Worm (Caenorhabditis elegans): ENCODE results near the gene txt-13.

The txt-13 gene

DNA sequence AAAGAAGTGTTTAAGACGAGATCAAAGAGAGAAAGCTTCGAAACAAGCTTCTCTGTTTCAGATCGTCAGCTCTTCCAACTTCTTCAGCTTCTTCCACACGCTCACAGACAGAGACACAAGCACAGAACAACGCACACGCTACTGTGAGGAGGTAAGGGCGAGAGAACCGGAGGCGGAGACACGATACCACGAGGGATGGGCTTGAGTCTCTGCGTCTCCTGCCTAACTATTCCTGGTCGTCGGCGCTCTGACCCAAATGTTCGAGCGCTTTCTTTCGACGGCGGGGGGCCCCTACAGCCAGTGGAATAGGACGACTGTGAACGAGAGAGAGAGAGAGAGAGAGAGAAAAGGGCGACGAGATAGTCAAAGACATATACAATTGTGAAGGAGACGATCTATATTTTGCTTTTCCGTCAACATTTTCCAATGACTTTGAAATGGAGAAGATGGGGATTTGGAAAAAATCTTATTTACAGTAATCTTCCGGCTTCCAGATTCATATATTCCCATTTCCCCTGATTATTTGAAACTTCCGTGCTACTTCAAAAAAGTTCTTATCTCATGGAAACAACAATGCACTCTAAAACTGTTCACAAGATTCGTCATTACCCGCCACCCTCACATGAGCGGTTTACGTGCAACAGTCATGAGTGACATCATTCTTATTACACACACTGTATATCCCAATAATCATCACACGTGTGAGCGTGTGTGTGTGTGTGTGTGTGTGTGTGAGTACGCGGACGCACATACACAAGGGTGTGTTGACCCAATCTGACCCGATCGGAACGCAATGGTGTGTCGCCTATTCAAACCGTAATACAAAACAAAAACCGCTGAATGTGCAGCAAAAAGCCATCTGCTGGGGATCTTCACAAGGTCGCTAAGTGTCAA, 21.4 kb upstream of the txt-13 start (continued):
- TF ChIP-seq lin-14 (GFP tag; optimal IDR thresholded peaks at IDR 0.05) (peak; percentile 96), hlh-17 (GFP tag; optimal IDR thresholded peaks at IDR 0.05; ENCODE audit: borderline replicate concordance) (no peak), ceh-88 (GFP tag; IDR thresholded peaks at IDR 0.05) (peak; percentile 64), sup-37 (GFP tag; optimal IDR thresholded peaks at IDR 0.05) (peak; percentile 5), nhr-237 (tag; optimal IDR thresholded peaks at IDR 0.05) (peak; percentile 48), mab-9 (GFP tag; IDR thresholded peaks at IDR 0.05) (peak; percentile 66), fos-1 (tag; optimal IDR thresholded peaks at IDR 0.05) (peak; percentile 50), ceh-63 (GFP tag; optimal IDR thresholded peaks at IDR 0.05) (no peak), fkh-4 (tag; optimal IDR thresholded peaks at IDR 0.05; ENCODE audit: borderline replicate concordance) (no peak), swsn-7 (tag; optimal IDR thresholded peaks at IDR 0.05) (peak; percentile 90), fkh-8 (tag; optimal IDR thresholded peaks at IDR 0.05) (peak; percentile 95), tbx-2 (tag; optimal IDR thresholded peaks at IDR 0.05) (peak; percentile 83), elt-3 (tag; optimal IDR thresholded peaks at IDR 0.05) (peak in 4 of 6 experiments; percentile 17 to 64 (median 50)), alr-1 (tag; optimal IDR thresholded peaks at IDR 0.05; ENCODE audit: borderline replicate concordance) (no peak), ces-1 (GFP tag; optimal IDR thresholded peaks at IDR 0.05) (no peak), mep-1 (tag; optimal IDR thresholded peaks at IDR 0.05) (peak; percentile 48), mdl-1 (tag; optimal IDR thresholded peaks at IDR 0.05) (peak; percentile 85 to 95), aly-2 (tag; optimal IDR thresholded peaks at IDR 0.05) (peak; percentile 16), F16B12.6 (tag; optimal IDR thresholded peaks at IDR 0.05) (peak; percentile 29), ceh-8 (GFP tag; optimal IDR thresholded peaks at IDR 0.05) (peak; percentile 15), unc-62 (GFP tag; optimal IDR thresholded peaks at IDR 0.05) (no peak), efl-1 (optimal IDR thresholded peaks at IDR 0.05) (peak; percentile 71 to 82), efl-1 (GFP tag; optimal IDR thresholded peaks at IDR 0.05 in 1 of 2) (peak; percentile 44 to 92), nhr-12 (tag; optimal IDR thresholded peaks at IDR 0.05) (no peak), blmp-1 (tag; optimal IDR thresholded peaks at IDR 0.05) (peak; percentile 46), lin-35 (GFP tag; optimal IDR thresholded peaks at IDR 0.05) (peak; percentile 72 to 77), nhr-11 (tag; optimal IDR thresholded peaks at IDR 0.05) (peak; percentile 80), grh-1 (GFP tag; IDR thresholded peaks at IDR 0.05) (peak; percentile 39), fkh-10 (GFP tag; optimal IDR thresholded peaks at IDR 0.05) (peak; percentile 89), tlp-1 (tag; optimal IDR thresholded peaks at IDR 0.05) (no peak), hpl-2 (GFP tag; optimal IDR thresholded peaks at IDR 0.05) (no peak), sptf-1 (tag; optimal IDR thresholded peaks at IDR 0.05) (no peak), nhr-76 (tag; optimal IDR thresholded peaks at IDR 0.05) (no peak), ets-5 (GFP tag; IDR thresholded peaks at IDR 0.05) (0 out of 2 replicates have a peak, but pooled peaks have one; percentile 5), unc-86 (tag; optimal IDR thresholded peaks at IDR 0.05) (peak; percentile 90), xbp-1 (tag; optimal IDR thresholded peaks at IDR 0.05) (peak; percentile 78), ceh-82 (tag; optimal IDR thresholded peaks at IDR 0.05) (peak; percentile 85 to 95 (median 94)), snu-23 (GFP tag; optimal IDR thresholded peaks at IDR 0.05) (peak; percentile 94), lin-39 (tag; optimal IDR thresholded peaks at IDR 0.05) (no peak), elt-2 (tag; optimal IDR thresholded peaks at IDR 0.05) (peak; percentile 47)

DNA sequence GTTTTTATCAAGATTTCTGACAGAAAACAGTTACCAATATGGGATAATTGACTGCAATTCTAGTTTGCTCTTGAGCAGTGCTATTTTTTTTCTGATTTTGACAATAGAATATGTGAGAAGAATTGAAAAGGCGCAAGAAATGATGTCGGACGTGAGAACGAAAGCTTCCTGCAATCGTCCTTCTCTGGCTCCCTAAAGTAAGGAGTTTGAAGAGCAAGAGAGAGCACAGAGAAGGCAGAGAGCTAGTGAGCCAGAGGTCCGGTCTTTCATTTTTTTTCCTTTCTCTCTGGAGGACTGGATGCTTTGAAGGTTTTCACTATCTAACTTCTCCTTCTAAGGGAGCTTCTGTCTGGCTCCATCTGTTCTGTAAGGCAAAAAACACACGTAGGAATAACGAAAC, 20.2 kb upstream of the txt-13 start:
- TF ChIP-seq C34B4.2 (tag; optimal IDR thresholded peaks at IDR 0.05) (no peak), unc-86 (tag; optimal IDR thresholded peaks at IDR 0.05) (peak; percentile 4), C04F5.9 (tag; optimal IDR thresholded peaks at IDR 0.05) (no peak), xbp-1 (tag; optimal IDR thresholded peaks at IDR 0.05) (no peak), ceh-88 (GFP tag; IDR thresholded peaks at IDR 0.05) (no peak), nhr-85 (tag) (peak; percentile 15), dpl-1 (GFP tag; optimal IDR thresholded peaks at IDR 0.05) (no peak), efl-3 (GFP tag; optimal IDR thresholded peaks at IDR 0.05) (no peak), sox-4 (tag; optimal IDR thresholded peaks at IDR 0.05) (no peak), vab-15 (tag; optimal IDR thresholded peaks at IDR 0.05) (no peak), egl-27 (tag; optimal IDR thresholded peaks at IDR 0.05) (no peak), nhr-47 (tag; optimal IDR thresholded peaks at IDR 0.05) (no peak), mef-2 (tag; optimal IDR thresholded peaks at IDR 0.05) (no peak), rnt-1 (tag; optimal IDR thresholded peaks at IDR 0.05) (no peak), fkh-10 (GFP tag; optimal IDR thresholded peaks at IDR 0.05) (peak; percentile 12), lin-14 (GFP tag; optimal IDR thresholded peaks at IDR 0.05) (peak; percentile 57), nhr-12 (tag; optimal IDR thresholded peaks at IDR 0.05) (no peak), ceh-82 (tag; optimal IDR thresholded peaks at IDR 0.05) (peak in 1 of 3 experiments; percentile 12), sptf-1 (tag; optimal IDR thresholded peaks at IDR 0.05) (peak; percentile 94)
